Fruit fly (Drosophila melanogaster) whole organism, prepupa: ENCODE measurements around the gene ome.

ENCODE experiments used
- CG11762 ChIP-seq: fragments of 200-800 bp; sonication (Bioruptor generic); optimal IDR thresholded peaks from 3 replicates; lab custom pipeline; 2016; ENCODE audit warnings: missing biosample characterization, missing genetic modification characterization; ENCODE audit not compliant: insufficient read depth
- CG1621 ChIP-seq: fragments of 200-800 bp; sonication (Bioruptor generic); optimal IDR thresholded peaks from 3 replicates; lab custom pipeline; 2018; ENCODE audit warnings: missing biosample characterization, mild to moderate bottlenecking, missing genetic modification characterization
- CG32006 ChIP-seq: fragments of 200-800 bp; sonication (Bioruptor generic); optimal IDR thresholded peaks from 3 replicates; lab custom pipeline; 2017; ENCODE audit warnings: missing biosample characterization, mild to moderate bottlenecking, missing genetic modification characterization
- CG4318 ChIP-seq: fragments of 200-800 bp; sonication (Bioruptor generic); optimal IDR thresholded peaks from 3 replicates; lab custom pipeline; 2017; ENCODE audit warnings: missing biosample characterization, mild to moderate bottlenecking, missing genetic modification characterization
- CG6854 ChIP-seq: fragments of 200-800 bp; sonication (Bioruptor generic); optimal IDR thresholded peaks from 2 replicates; lab custom pipeline; 2017; ENCODE audit warnings: missing biosample characterization, mild to moderate bottlenecking, missing genetic modification characterization
- CG7368 ChIP-seq: fragments of 200-800 bp; sonication (Bioruptor generic); optimal IDR thresholded peaks from 3 replicates; lab custom pipeline; 2016; ENCODE audit warnings: missing biosample characterization, missing genetic modification characterization
- Eip75B ChIP-seq: fragments of 200-800 bp; sonication (Bioruptor generic); optimal IDR thresholded peaks from 3 replicates; lab custom pipeline; 2016; ENCODE audit warnings: missing biosample characterization, missing genetic modification characterization
- Ets21C ChIP-seq: fragments of 200-800 bp; sonication (Bioruptor generic); optimal IDR thresholded peaks from 3 replicates; lab custom pipeline; 2016; ENCODE audit warnings: missing biosample characterization, missing genetic modification characterization
- Hr39 ChIP-seq: fragments of 200-800 bp; sonication (Bioruptor generic); optimal IDR thresholded peaks from 2 replicates; lab custom pipeline; 2016; ENCODE audit warnings: missing biosample characterization, missing genetic modification characterization
- OdsH ChIP-seq: fragments of 200-800 bp; sonication (Bioruptor generic); optimal IDR thresholded peaks from 3 replicates; lab custom pipeline; 2016; ENCODE audit warnings: missing biosample characterization, missing genetic modification characterization
- fkh ChIP-seq: fragments of 200-800 bp; sonication (Bioruptor generic); optimal IDR thresholded peaks from 3 replicates; lab custom pipeline; 2017; ENCODE audit warnings: missing biosample characterization, mild to moderate bottlenecking, missing genetic modification characterization, moderate library complexity
- lz ChIP-seq: fragments of 200-800 bp; sonication (Bioruptor generic); optimal IDR thresholded peaks from 3 replicates; lab custom pipeline; 2016; ENCODE audit warnings: missing biosample characterization, missing genetic modification characterization
- net ChIP-seq: fragments of 200-800 bp; sonication (Bioruptor generic); optimal IDR thresholded peaks from 3 replicates; lab custom pipeline; 2016; ENCODE audit warnings: missing biosample characterization, missing genetic modification characterization

DNA sequence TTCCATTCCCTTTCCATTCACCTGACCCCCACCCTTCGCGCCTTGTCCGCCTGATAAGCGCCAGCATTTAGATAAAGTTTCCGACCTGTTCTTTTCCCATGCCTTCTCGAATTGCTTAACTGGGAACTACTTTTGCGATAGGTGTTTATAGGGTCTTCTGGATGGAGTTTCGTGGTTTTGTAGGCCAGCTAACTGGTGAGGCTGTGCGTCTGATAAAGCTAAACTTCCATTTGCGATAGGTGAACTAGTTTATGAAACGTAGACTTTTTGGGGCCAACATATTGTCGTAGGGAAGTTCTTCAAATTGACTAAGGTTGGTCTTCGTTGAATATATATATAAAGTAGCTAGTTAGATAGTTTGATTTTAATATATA, 37.1 kb upstream of the ome start:
- TF ChIP-seq Ets21C (GFP tag; lab: Kevin White, UChicago) (no peak), CG7368 (GFP tag; lab: Kevin White, UChicago) (no peak), fkh (GFP tag; lab: Kevin White, UChicago) (no peak), OdsH (GFP tag; lab: Kevin White, UChicago) (no peak), net (GFP tag; lab: Kevin White, UChicago) (no peak), CG1621 (tag; lab: Kevin White, UChicago) (no peak), CG32006 (GFP tag; lab: Kevin White, UChicago) (no peak), CG4318 (GFP tag; lab: Kevin White, UChicago) (no peak), lz (GFP tag; lab: Kevin White, UChicago) (no peak), Hr39 (GFP tag; lab: Kevin White, UChicago) (no peak), CG11762 (GFP tag; lab: Kevin White, UChicago) (no peak), CG6854 (GFP tag; lab: Kevin White, UChicago) (no peak), Eip75B (GFP tag; lab: Kevin White, UChicago) (no peak)
